Fruit fly (Drosophila melanogaster) whole organism, larva: ENCODE data around the gene CG2854.

Experiments
- noc ChIP-seq: fragments of 200-800 bp; sonication (Bioruptor generic); optimal IDR thresholded peaks from 3 replicates; lab custom pipeline; 2019; ENCODE audit warnings: missing biosample characterization, mild to moderate bottlenecking, missing genetic modification characterization, moderate library complexity

Gene CG2854

DNA sequence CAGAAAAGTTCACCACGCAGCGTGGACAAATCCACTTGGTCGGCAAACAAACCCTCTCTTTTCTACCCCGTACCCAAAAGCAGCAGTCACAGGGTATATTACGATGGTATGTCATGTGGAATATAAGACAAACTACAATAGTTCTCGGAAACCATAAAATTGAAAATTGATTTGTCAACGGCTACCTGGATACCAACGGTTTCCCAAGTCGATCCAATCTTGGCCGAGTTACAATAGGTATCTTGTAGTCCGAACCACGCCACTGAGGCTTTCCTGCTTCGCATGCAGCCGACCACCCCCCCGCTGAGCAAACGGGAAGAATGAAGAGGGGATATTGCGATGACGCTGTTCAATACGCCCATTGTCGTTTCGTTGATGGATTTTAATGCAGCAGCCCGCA is 8.6 kb upstream of the CG2854 start:
- TF ChIP-seq noc (tag; lab: Kevin White, UChicago), result no peak

DNA sequence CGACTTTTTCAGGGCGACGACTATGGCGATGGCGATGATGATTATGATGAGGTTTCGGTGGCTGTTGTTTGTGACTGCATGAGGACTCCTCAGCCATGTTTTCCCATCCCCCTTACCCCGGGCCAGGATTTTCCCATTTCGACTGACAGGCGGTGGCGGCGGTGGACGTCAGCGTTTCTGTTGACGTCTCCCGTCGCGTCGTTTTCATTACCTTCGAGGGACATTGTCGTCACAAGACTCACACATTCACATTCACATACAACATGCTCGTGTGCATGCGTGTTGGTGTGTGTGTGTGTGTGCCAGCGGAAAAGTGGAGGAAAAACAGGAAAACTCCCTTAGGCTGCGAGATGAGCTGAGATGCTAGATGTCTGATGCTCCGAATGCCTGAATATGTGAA is 7.1 kb upstream of the CG2854 start:
- TF ChIP-seq noc (tag; lab: Kevin White, UChicago), result no peak

- TF ChIP-seq noc (tag; lab: Kevin White, UChicago), result no peak
These were observed 6.0 kb upstream of the CG2854 start for dm6 chrX:2320892-2321291.

DNA sequence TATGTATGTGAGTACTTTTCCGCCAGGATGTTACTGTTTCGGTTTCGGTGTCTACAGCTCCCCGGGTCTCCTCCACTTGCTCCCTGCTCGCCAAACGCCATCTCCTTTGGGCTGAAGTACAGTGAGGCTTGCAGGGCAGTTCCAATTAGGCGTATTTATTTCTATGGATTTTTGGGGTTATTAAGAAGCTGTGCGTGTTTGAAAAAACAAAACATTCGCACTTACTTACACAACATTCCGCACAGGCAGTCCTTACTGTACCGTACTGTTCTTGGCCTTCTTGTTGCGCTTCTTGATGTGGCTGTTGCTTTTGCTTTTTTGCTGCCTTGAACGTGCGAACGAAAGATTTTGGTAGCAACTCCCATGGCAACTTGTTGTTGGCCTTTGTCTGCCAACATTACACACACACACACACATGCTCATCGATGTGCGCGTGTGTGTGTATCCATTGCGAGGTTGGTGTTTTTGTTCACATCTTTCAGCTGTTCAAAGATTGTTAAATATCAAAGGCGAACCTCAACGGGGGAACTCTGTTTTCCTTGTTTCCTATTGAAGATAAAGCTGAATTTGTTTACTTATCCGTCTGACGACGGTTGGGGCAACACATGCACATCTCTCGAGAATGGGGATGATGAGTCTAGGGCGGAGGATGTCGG is 4.9 kb upstream of the CG2854 start:
- TF ChIP-seq noc (tag; lab: Kevin White, UChicago), result no peak

dm6 chrX:2323661-2324293 is 3.2 kb upstream of the CG2854 start:
- TF ChIP-seq noc (tag; lab: Kevin White, UChicago), result no peak

dm6 chrX:2325658-2326245 is 1.2 kb upstream of the CG2854 start, which contains the start of gene CG14050:
CG14050 (minus strand) TSS chrX:2326217.
- no peak for TF ChIP-seq noc (tag; lab: Kevin White, UChicago)

- TF ChIP-seq noc (tag; lab: Kevin White, UChicago), result no peak
These were observed 2.4 kb downstream of the CG2854 start for dm6 chrX:2329312-2329711.

DNA sequence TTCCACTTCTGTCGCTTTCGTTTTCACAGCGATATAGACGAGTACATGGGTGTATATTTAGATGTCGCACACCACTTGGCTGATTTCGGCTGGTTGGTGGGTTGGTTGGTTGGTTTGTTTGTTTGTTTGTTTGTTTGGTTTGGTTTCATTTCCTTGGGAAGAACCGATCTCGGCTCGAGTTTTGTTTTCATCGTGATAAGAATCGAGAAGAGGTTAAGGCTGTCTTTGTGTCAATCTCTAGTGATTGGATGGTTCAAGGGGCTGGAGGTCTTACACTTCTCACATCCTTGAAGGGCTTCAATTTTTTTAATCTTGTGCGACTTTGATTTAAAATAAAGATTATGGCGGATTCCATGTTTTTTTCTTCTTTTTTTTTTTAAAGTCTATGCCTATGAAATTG is 5.9 kb downstream of the CG2854 start:
- no peak for TF ChIP-seq noc (tag; lab: Kevin White, UChicago)

DNA sequence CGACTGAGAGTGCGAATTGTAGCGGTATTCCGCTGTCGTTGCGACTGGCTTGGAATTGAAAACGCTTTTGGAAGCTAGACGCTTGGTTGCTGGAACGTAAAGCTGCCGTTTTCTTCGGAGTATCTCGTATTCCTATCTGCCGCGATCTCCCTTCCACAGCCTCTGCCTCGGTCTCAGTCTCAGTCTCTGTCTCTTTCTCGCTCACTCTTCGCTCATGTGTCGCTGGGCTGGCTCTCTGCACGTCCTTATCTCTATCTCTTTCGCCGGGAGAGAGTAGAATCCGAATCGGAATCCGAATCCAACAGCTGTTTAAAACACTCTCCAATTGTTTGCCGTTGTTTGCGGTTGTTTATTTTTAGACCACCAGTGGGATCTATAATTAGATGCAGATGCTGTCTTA is 7.1 kb downstream of the CG2854 start:
- no peak for TF ChIP-seq noc (tag; lab: Kevin White, UChicago)

- TF ChIP-seq noc (tag; lab: Kevin White, UChicago), result no peak
These were observed 7.7 kb downstream of the CG2854 start, which contains the start of gene Ilp6 for dm6 chrX:2334556-2335137. Ilp6 (minus strand) TSS chrX:2334658.

dm6 chrX:2336428-2336827 is 9.5 kb downstream of the CG2854 start:
- no peak for TF ChIP-seq noc (tag; lab: Kevin White, UChicago)

dm6 chrX:2337184-2337583 is 10.3 kb downstream of the CG2854 start:
- no peak for TF ChIP-seq noc (tag; lab: Kevin White, UChicago)

DNA sequence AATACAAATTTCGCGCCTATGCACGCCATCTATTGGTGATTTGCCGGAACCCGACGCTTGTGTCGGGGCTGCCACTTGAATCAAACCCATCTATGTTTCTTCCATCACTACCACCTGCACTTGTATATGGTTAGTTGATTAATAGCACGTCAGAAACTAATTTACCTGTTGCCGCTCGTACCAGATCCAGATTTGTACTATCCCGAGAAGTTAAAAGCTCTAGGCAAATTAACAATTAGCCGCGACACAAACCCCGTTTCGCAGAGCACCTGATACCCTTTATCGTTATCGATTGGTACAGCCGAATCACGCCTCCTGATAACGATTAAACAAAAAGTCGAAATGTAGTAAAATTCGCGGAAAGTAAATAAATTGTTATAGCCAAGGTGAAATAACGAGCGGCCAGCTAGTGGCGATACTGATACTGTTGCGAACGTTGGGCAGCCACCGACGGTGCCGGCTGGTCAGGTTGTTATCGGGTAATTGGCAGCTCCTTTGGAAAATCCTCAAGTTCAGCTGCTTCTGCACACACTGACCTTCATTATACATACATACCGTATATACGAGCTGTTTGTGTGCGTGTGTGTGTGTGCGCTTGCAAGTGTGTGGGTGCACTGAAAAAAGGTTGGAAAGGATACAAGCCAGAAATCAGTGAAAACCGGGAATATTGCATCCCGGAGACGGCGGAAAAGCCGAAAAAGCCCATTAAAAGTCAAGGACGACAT is 13.2 kb downstream of the CG2854 start:
- no peak for TF ChIP-seq noc (tag; lab: Kevin White, UChicago)

DNA sequence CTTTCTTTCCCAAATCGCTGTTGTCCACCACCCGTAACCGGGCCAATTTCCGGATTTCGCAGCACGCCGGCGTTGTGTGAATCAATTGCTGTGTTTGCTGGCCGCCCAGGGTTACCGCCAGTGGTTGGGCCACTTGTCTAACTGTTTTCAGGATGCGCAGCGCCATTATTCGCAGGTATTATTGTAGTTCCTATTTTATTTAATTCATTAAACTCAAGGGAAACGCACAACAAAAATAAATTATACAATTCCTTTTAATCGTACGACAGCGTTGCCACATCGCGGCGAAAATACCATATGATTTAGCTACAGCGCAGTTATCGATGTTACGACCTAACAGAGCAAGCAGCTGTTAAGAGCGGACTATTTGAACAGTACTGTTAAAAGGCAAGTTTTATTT is 17.4 kb downstream of the CG2854 start, which contains the start of gene mRpL14:
Gene mRpL14, minus strand, starts transcription at position 280 of the 400 bp plus-strand sequence.
- TF ChIP-seq noc (tag; lab: Kevin White, UChicago), result no peak

DNA sequence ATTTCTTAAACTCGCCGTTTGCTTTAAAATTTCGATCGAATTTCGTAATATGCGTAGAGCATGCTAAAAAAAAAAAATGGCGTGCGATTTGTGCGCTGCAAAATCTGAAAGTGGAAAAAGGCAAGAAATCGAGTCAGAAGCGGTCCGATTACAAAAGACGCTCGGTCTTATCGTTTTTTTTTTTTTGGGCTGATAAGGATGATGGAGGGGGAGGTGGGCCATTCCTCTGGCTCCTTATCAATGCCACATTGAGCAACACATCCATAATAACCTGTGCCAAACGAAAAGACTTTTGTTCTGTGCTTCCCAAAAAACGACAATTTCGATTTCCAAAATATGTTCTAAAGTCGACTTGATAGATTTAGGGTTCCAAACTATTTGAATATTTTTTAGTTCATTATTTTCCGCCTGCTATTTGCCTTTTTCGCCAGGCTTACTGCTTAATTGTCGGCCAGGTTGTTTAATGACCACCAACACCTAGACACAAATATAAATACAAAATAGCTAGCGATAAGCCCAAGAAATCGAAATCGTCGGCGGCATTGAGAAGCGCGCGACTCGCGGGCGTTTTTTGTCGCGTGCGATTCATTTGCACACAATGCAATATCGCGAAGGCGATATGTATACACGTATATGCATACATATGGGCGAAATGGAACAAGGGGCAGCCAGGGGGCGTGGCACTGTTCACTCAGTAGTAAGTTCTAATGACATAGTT is 22.7 kb downstream of the CG2854 start:
- TF ChIP-seq noc (tag; lab: Kevin White, UChicago), result no peak
